Worm (Caenorhabditis elegans) whole organism, L4 larva: ENCODE results near the gene Y49F6B.20.
A peak's percentile ranks its signal among the peaks of the same experiment; 100 is the strongest.

Source experiments
- F37D6.2 ChIP-seq: sonication (generic microtip); optimal IDR thresholded peaks from 2 replicates; lab custom pipeline; 2016; ENCODE audit warnings: mild to moderate bottlenecking, missing genetic modification characterization, missing compliant biosample characterization
- duxl-1 ChIP-seq: sonication (generic microtip); optimal IDR thresholded peaks from 2 replicates; lab custom pipeline; 2016; ENCODE audit warnings: mild to moderate bottlenecking, missing genetic modification characterization, moderate library complexity, missing compliant biosample characterization; ENCODE audit not compliant: poor library complexity

The Y49F6B.20 gene

ce11 chrII:3422938-3423337 lies 47.5 kb downstream of the Y49F6B.20 start:
- TF ChIP-seq F37D6.2 (tag; lab: Kevin White, UChicago) (no peak), duxl-1 (peak; percentile 80)
